Fruit fly (Drosophila melanogaster): ENCODE data around the gene CG18259.
A peak's percentile ranks its signal among the peaks of the same experiment; 100 is the strongest.

The CG18259 gene

dm6 chrX:18775839-18776538, 7.3 kb downstream of the CG18259 start (continued):
- TF ChIP-seq CG1024 (GFP tag; IDR thresholded peaks at IDR 0.05) = no peak
- no peak for TF ChIP-seq Camta (GFP tag; optimal IDR thresholded peaks at IDR 0.05)
- no peak for TF ChIP-seq CG8478 (optimal IDR thresholded peaks at IDR 0.05)
- TF ChIP-seq CG11723 (GFP tag; optimal IDR thresholded peaks at IDR 0.05) = peak; percentile 54
- TF ChIP-seq CG6654 (GFP tag; optimal IDR thresholded peaks at IDR 0.05) = no peak
- TF ChIP-seq psq (GFP tag; optimal IDR thresholded peaks at IDR 0.05) = no peak
- TF ChIP-seq CG4328 (GFP tag; optimal IDR thresholded peaks at IDR 0.05) = no peak
- peak; percentile 65 for TF ChIP-seq CG10431 (GFP tag; optimal IDR thresholded peaks at IDR 0.05)
- peak; percentile 33 for TF ChIP-seq CG12942 (GFP tag; optimal IDR thresholded peaks at IDR 0.05)
- TF ChIP-seq usp (GFP tag; optimal IDR thresholded peaks at IDR 0.05) = no peak
- peak; percentile 74 for TF ChIP-seq CG11504 (tag; optimal IDR thresholded peaks at IDR 0.05)
- TF ChIP-seq D (optimal IDR thresholded peaks at IDR 0.05) = no peak
- TF ChIP-seq D (GFP tag; optimal IDR thresholded peaks at IDR 0.05) = peak; percentile 70
- TF ChIP-seq CG6254 (GFP tag; optimal IDR thresholded peaks at IDR 0.05) = peak; percentile 49
- TF ChIP-seq CG3726 (GFP tag; IDR thresholded peaks at IDR 0.05) = peak; percentile 48; the same call in 1 of the 3 replicates
- 0 out of 3 replicates have a peak, but pooled peaks have one; percentile 46 for TF ChIP-seq sr (GFP tag; IDR thresholded peaks at IDR 0.05)
- TF ChIP-seq CG11696 (GFP tag; IDR thresholded peaks at IDR 0.05) = no peak
- no peak for TF ChIP-seq CG13296 (GFP tag; optimal IDR thresholded peaks at IDR 0.05)
- peak; percentile 4 for TF ChIP-seq CG17802 (tag; optimal IDR thresholded peaks at IDR 0.05)
- TF ChIP-seq Hr51 (GFP tag; optimal IDR thresholded peaks at IDR 0.05) = peak in 1 of 2 experiments; percentile 60
- peak; percentile 45; the same call in 1 of the 2 replicates for TF ChIP-seq ara (GFP tag; IDR thresholded peaks at IDR 0.05)
- peak; percentile 87 for TF ChIP-seq gem (tag; optimal IDR thresholded peaks at IDR 0.05)
- TF ChIP-seq C15 (GFP tag; IDR thresholded peaks at IDR 0.05) = no peak
- no peak for TF ChIP-seq tx (GFP tag; optimal IDR thresholded peaks at IDR 0.05)
- TF ChIP-seq Dip3 (GFP tag; optimal IDR thresholded peaks at IDR 0.05) = no peak
- no peak for TF ChIP-seq schlank (tag; optimal IDR thresholded peaks at IDR 0.05)
- TF ChIP-seq Xrp1 (GFP tag; IDR thresholded peaks at IDR 0.05) = peak; percentile 71
- peak; percentile 46; the same call in 1 of the 2 replicates for TF ChIP-seq ssp (GFP tag; IDR thresholded peaks at IDR 0.05)
- no peak for TF ChIP-seq cg (GFP tag; optimal IDR thresholded peaks at IDR 0.05)
- TF ChIP-seq knrl (GFP tag; IDR thresholded peaks at IDR 0.05; ENCODE audit: partially characterized antibody) = no peak
- peak; percentile 72 for TF ChIP-seq CG17829 (tag; optimal IDR thresholded peaks at IDR 0.05)
- peak; percentile 93 for TF ChIP-seq sens (GFP tag)
- peak; percentile 38 for TF ChIP-seq NfI (GFP tag; optimal IDR thresholded peaks at IDR 0.05)
- TF ChIP-seq YL-1 (GFP tag; optimal IDR thresholded peaks at IDR 0.05) = peak; percentile 8
- TF ChIP-seq CG30431 (GFP tag; optimal IDR thresholded peaks at IDR 0.05) = no peak
- TF ChIP-seq Awh (GFP tag; IDR thresholded peaks at IDR 0.05) = no peak
- no peak for TF ChIP-seq klu (GFP tag; IDR thresholded peaks at IDR 0.05)
- peak; percentile 32 for TF ChIP-seq CG1603 (tag; optimal IDR thresholded peaks at IDR 0.05)
- no peak for TF ChIP-seq GATAe (GFP tag; conservative IDR thresholded peaks at IDR 0.05)
- TF ChIP-seq zen2 (GFP tag; IDR thresholded peaks at IDR 0.05; ENCODE audit: partially characterized antibody) = no peak
- no peak for TF ChIP-seq ham (GFP tag; IDR thresholded peaks at IDR 0.05)
- TF ChIP-seq CG10321 (GFP tag; IDR thresholded peaks at IDR 0.05) = no peak
- TF ChIP-seq dm (GFP tag; optimal IDR thresholded peaks at IDR 0.05) = no peak
- TF ChIP-seq CG10654 (GFP tag; optimal IDR thresholded peaks at IDR 0.05) = peak; percentile 47
- peak; percentile 70 for TF ChIP-seq CG2875 (GFP tag; optimal IDR thresholded peaks at IDR 0.05)
- TF ChIP-seq CG9817 (tag; optimal IDR thresholded peaks at IDR 0.05) = peak; percentile 4
- peak; percentile 37 for TF ChIP-seq kay (GFP tag; optimal IDR thresholded peaks at IDR 0.05)
- TF ChIP-seq sc (optimal IDR thresholded peaks at IDR 0.05) = no peak
- TF ChIP-seq sc (GFP tag; optimal IDR thresholded peaks at IDR 0.05) = peak; percentile 63
- TF ChIP-seq CG8290 (GFP tag; optimal IDR thresholded peaks at IDR 0.05) = peak; percentile 51
- TF ChIP-seq CG8290 (tag; optimal IDR thresholded peaks at IDR 0.05) = no peak

All from whole organism, embryonic.